Fruit fly (Drosophila melanogaster): Measurements from ENCODE around the gene Gr39a.

- TF ChIP-seq dmrt93B (GFP tag; optimal IDR thresholded peaks at IDR 0.05) (no peak), Abd-B (GFP tag; optimal IDR thresholded peaks at IDR 0.05) (no peak), Dfd (GFP tag; optimal IDR thresholded peaks at IDR 0.05) (no peak), h (GFP tag; optimal IDR thresholded peaks at IDR 0.05) (no peak), psq (GFP tag; optimal IDR thresholded peaks at IDR 0.05) (no peak), HLH106 (tag; optimal IDR thresholded peaks at IDR 0.05) (no peak), pan (optimal IDR thresholded peaks at IDR 0.05) (no peak), tai (GFP tag; optimal IDR thresholded peaks at IDR 0.05) (no peak), CG9705 (GFP tag; optimal IDR thresholded peaks at IDR 0.05) (no peak), usp (GFP tag; optimal IDR thresholded peaks at IDR 0.05) (no peak), OdsH (GFP tag; optimal IDR thresholded peaks at IDR 0.05) (no peak), foxo (GFP tag; optimal IDR thresholded peaks at IDR 0.05) (no peak), fru (GFP tag; optimal IDR thresholded peaks at IDR 0.05) (no peak), brk (GFP tag; optimal IDR thresholded peaks at IDR 0.05) (no peak)
These were observed 9.0 kb downstream of the Gr39a start for dm6 chr2L:21299564-21299963.

All from whole organism, wandering third instar larva.